Worm (Caenorhabditis elegans) whole organism, late embryonic: ENCODE results near the gene glb-5.

ENCODE experiments used
- C08G9.2 ChIP-seq: sonication (generic microtip); optimal IDR thresholded peaks from 2 replicates; lab custom pipeline; 2016; ENCODE audit warnings: mild to moderate bottlenecking, missing genetic modification characterization, moderate library complexity, missing compliant biosample characterization
- K02D7.2 ChIP-seq: sonication (generic microtip); optimal IDR thresholded peaks from 2 replicates; lab custom pipeline; 2017; ENCODE audit warnings: mild to moderate bottlenecking, missing genetic modification characterization, missing compliant biosample characterization
- ahr-1 ChIP-seq: sonication (generic microtip); optimal IDR thresholded peaks from 2 replicates; lab custom pipeline; 2016; ENCODE audit warnings: missing genetic modification characterization, missing compliant biosample characterization
- ceh-18 ChIP-seq: sonication (generic microtip); optimal IDR thresholded peaks from 2 replicates; lab custom pipeline; 2016; ENCODE audit warnings: missing genetic modification characterization, missing compliant biosample characterization
- ceh-31 ChIP-seq: sonication (generic microtip); optimal IDR thresholded peaks from 2 replicates; lab custom pipeline; 2016; ENCODE audit warnings: missing genetic modification characterization, missing compliant biosample characterization
- ceh-48 ChIP-seq: sonication (generic microtip); optimal IDR thresholded peaks from 2 replicates; lab custom pipeline; 2016; ENCODE audit warnings: missing genetic modification characterization, inconsistent platforms, missing compliant biosample characterization
- che-1 ChIP-seq: sonication (generic microtip); optimal IDR thresholded peaks from 2 replicates; lab custom pipeline; 2016; ENCODE audit warnings: mild to moderate bottlenecking, missing genetic modification characterization, missing compliant biosample characterization
- dve-1 ChIP-seq: sonication (generic microtip); optimal IDR thresholded peaks from 2 replicates; lab custom pipeline; 2017; ENCODE audit warnings: antibody characterized with exemption, mild to moderate bottlenecking, missing genetic modification characterization, missing compliant biosample characterization
- elt-2 ChIP-seq: sonication (generic microtip); optimal IDR thresholded peaks from 2 replicates; lab custom pipeline; 2016; ENCODE audit warnings: missing genetic modification reagents, missing genetic modification characterization, missing compliant biosample characterization
- elt-4 ChIP-seq: sonication (generic microtip); optimal IDR thresholded peaks from 2 replicates; lab custom pipeline; 2016; ENCODE audit warnings: missing genetic modification characterization, missing compliant biosample characterization
- eyg-1 ChIP-seq: sonication (generic microtip); optimal IDR thresholded peaks from 2 replicates; lab custom pipeline; 2016; ENCODE audit warnings: missing genotype, missing genetic modification characterization, missing compliant biosample characterization
- fax-1 ChIP-seq: sonication (generic microtip); optimal IDR thresholded peaks from 2 replicates; lab custom pipeline; 2016; ENCODE audit warnings: missing genotype, missing genetic modification characterization, missing compliant biosample characterization
- hlh-13 ChIP-seq: fragments of 200-800 bp; sonication (Bioruptor generic); optimal IDR thresholded peaks from 2 replicates; lab custom pipeline; 2018; ENCODE audit warnings: mild to moderate bottlenecking, missing genetic modification characterization, missing compliant biosample characterization
- hlh-30 ChIP-seq: sonication (generic microtip); optimal IDR thresholded peaks from 2 replicates; lab custom pipeline; 2017; ENCODE audit warnings: antibody characterized with exemption, missing genetic modification characterization, missing compliant biosample characterization; ENCODE audit not compliant: insufficient read depth
- hlh-6 ChIP-seq: sonication (generic microtip); optimal IDR thresholded peaks from 2 replicates; lab custom pipeline; 2016; ENCODE audit warnings: missing genotype, missing genetic modification characterization, missing compliant biosample characterization
- madf-2 ChIP-seq: sonication (generic microtip); optimal IDR thresholded peaks from 2 replicates; lab custom pipeline; 2017; ENCODE audit warnings: missing genetic modification characterization, missing compliant biosample characterization
- mec-3 ChIP-seq: sonication (generic microtip); optimal IDR thresholded peaks from 2 replicates; lab custom pipeline; 2016; ENCODE audit warnings: borderline replicate concordance, missing genetic modification characterization, missing compliant biosample characterization
- nfya-1 ChIP-seq: sonication (generic microtip); optimal IDR thresholded peaks from 2 replicates; lab custom pipeline; 2017; ENCODE audit warnings: missing genetic modification characterization, mild to moderate bottlenecking, missing compliant biosample characterization, antibody characterized with exemption, moderate library complexity
- nhr-11 ChIP-seq: fragments of 150-350 bp; optimal IDR thresholded peaks from 2 replicates; lab custom pipeline; 2014; ENCODE audit warnings: missing biosample characterization, missing genetic modification characterization
- odd-2 ChIP-seq: sonication (generic microtip); optimal IDR thresholded peaks from 2 replicates; lab custom pipeline; 2017; ENCODE audit warnings: antibody characterized with exemption, mild to moderate bottlenecking, missing genetic modification characterization, missing compliant biosample characterization
- pag-3 ChIP-seq: sonication (generic microtip); optimal IDR thresholded peaks from 2 replicates; lab custom pipeline; 2016; ENCODE audit warnings: missing compliant biosample characterization, missing genetic modification characterization, borderline replicate concordance
- pqm-1 ChIP-seq: sonication (generic microtip); optimal IDR thresholded peaks from 2 replicates; lab custom pipeline; 2016; ENCODE audit warnings: missing genetic modification characterization, missing compliant biosample characterization
- pros-1 ChIP-seq: fragments of 150-350 bp; optimal IDR thresholded peaks from 2 replicates; lab custom pipeline; 2014; ENCODE audit warnings: missing biosample characterization, missing genetic modification reagents, missing genetic modification characterization
- ref-2 ChIP-seq: sonication (generic microtip); optimal IDR thresholded peaks from 2 replicates; lab custom pipeline; 2016; ENCODE audit warnings: missing genetic modification characterization, missing compliant biosample characterization
- sox-2 ChIP-seq: fragments of 200-800 bp; sonication (Bioruptor generic); IDR thresholded peaks from 2 replicates; pipeline ENCODE4 v1.3.6; 2022; ENCODE audit warnings: missing genetic modification reagents, missing genetic modification characterization, missing compliant biosample characterization
- syd-9 ChIP-seq: sonication (generic microtip); optimal IDR thresholded peaks from 2 replicates; lab custom pipeline; 2016; ENCODE audit warnings: mild to moderate bottlenecking, missing genetic modification characterization, moderate library complexity, missing compliant biosample characterization
- tbx-2 ChIP-seq: sonication (generic microtip); optimal IDR thresholded peaks from 2 replicates; lab custom pipeline; 2016; ENCODE audit warnings: missing genetic modification characterization, missing compliant biosample characterization
- tbx-7 ChIP-seq: sonication (generic microtip); optimal IDR thresholded peaks from 2 replicates; lab custom pipeline; 2016; ENCODE audit warnings: missing genotype, missing genetic modification characterization, missing compliant biosample characterization
- ttx-3 ChIP-seq: sonication (generic microtip); optimal IDR thresholded peaks from 2 replicates; lab custom pipeline; 2016; ENCODE audit warnings: missing genetic modification reagents, missing genetic modification characterization, missing compliant biosample characterization
- unc-3 ChIP-seq, 2 experiments: fragments of 200-800 bp in 1 of 2; sonication (Bioruptor generic) in 1 of 2; sonication (generic microtip) in 1 of 2; conservative IDR thresholded peaks in 1 of 2; optimal IDR thresholded peaks in 1 of 2; 2 replicates each; pipeline versions ENCODE4 v1.3.6 to Lab custom; 2016 to 2022; ENCODE audit warnings: missing compliant biosample characterization in 2 of 2, missing genetic modification characterization in 2 of 2, missing genetic modification reagents in 1 of 2
- unc-42 ChIP-seq: sonication (generic microtip); optimal IDR thresholded peaks from 2 replicates; lab custom pipeline; 2016; ENCODE audit warnings: missing genotype, missing genetic modification characterization, missing compliant biosample characterization
- unc-55 ChIP-seq: sonication (generic microtip); optimal IDR thresholded peaks from 2 replicates; lab custom pipeline; 2017; ENCODE audit warnings: missing biosample characterization, missing genetic modification reagents, missing genetic modification characterization
- zip-5 ChIP-seq: sonication (generic microtip); optimal IDR thresholded peaks from 2 replicates; lab custom pipeline; 2016; ENCODE audit warnings: missing genetic modification characterization, missing compliant biosample characterization

The glb-5 gene

DNA sequence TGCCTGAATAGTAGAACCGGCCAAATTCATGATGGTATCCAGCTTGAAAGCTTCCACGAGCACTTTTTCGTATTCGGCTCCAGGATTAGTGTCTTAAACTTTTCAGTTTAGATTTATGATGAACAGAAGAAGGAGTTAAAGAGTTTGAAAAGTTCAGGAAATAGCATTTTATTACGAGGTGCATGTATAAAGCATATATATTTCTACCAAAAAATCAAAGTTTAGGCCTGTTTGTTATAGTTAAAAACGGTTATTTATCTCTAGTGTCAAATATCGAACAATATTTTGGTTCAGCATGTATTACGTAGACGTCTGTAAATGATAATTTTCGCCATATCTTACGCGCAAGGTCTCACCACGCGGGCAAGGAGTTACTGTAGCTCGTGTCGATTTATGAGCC is 22.6 kb downstream of the glb-5 start, which contains the start of gene klc-2:
klc-2 (minus strand) TSS at position 101 of the 400 bp plus-strand sequence.
- TF ChIP-seq hlh-6 (tag; lab: Kevin White, UChicago) (no peak), hlh-13 (GFP tag; lab: Kevin White, UChicago) (no peak), che-1 (tag; lab: Kevin White, UChicago) (no peak)
- TF ChIP-seq, all 69 proteins: peak for 0

DNA sequence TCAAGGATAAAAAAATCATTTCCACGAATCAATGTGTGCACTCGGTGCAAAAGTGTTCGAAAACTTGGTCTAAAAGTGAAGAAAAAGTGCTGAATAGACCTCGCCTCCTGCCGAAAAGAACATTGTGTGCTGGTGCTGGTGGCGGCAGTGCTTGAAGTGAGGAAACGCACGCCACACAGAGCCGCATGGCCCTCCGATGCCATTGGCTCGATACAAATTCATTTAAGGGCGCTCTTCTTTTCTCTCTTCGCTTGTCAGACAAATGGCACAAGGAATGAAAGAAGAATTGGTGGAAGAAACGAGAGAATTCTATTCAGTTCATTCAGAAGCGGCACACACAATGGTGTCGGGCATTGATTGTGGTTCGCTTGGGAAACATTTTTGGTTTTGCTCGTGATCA is 23.6 kb downstream of the glb-5 start:
- TF ChIP-seq nfya-1 (tag; lab: Kevin White, UChicago) (peak; percentile 35), pag-3 (tag; lab: Kevin White, UChicago) (no peak), unc-42 (tag; lab: Kevin White, UChicago) (peak; percentile 82)
- TF ChIP-seq, all 69 proteins: peak for 2

DNA sequence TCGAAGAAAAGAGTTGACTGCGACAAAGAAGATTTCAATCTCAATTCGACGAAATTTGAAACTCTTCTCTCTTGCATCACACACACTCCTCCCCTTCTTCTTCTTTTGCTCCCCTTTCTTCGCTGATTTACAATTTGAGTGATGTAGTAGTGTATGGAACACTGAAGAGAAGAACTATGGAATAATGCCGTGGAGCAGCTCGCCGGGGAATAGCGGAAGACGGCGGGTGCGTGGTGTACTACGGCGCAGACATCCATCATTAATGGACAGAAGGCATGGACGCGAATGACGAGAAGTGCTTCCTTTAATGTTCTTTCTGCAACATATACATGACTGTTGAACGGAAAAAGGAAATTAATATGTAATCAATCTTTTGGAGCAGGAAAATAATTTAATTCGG is 24.2 kb downstream of the glb-5 start:
- TF ChIP-seq pqm-1 (tag; lab: Kevin White, UChicago): no peak
- TF ChIP-seq K02D7.2 (tag; lab: Kevin White, UChicago): no peak
- TF ChIP-seq hlh-30: no peak
- TF ChIP-seq ref-2 (tag; lab: Kevin White, UChicago): no peak
- no peak for TF ChIP-seq ahr-1 (tag; lab: Kevin White, UChicago)
- TF ChIP-seq unc-3 (GFP tag; conservative IDR thresholded peaks at IDR 0.05; lab: Robert Waterston, UW): no peak
- TF ChIP-seq unc-3 (tag; optimal IDR thresholded peaks at IDR 0.05; lab: Kevin White, UChicago): no peak
- TF ChIP-seq pag-3 (tag; lab: Kevin White, UChicago): no peak
- peak; percentile 46 for TF ChIP-seq unc-55 (GFP tag; lab: Kevin White, UChicago)

DNA sequence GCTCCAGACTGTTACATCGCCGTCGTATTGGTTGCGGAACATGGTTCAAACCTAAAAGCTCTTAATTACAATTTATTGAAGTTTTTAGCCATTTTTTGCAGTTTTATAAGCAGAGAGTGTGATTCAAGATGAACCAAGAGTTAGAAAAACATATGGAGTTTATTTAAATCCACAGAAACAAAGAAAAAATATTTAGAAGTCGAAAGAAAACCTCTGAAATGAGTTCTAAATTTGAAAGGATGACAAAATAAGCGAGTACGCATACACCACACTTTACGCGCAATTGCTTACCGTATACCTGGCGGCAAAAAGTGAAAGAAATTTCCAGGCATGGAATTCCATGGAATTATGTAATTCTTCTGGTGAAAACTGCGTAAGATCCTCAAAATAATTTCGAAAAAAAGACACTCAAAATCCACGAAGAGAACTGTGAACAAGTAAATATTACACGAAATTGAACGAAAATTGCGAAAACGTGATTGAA is 25.6 kb downstream of the glb-5 start, which contains the start of gene pas-6:
pas-6 (minus strand) TSS at position 51 of the 484 bp plus-strand sequence.
- TF ChIP-seq nfya-1 (tag; lab: Kevin White, UChicago) (peak; percentile 13), eyg-1 (tag; lab: Kevin White, UChicago) (no peak), elt-4 (tag; lab: Kevin White, UChicago) (no peak), mec-3 (no peak), dve-1 (tag; lab: Kevin White, UChicago) (no peak), elt-2 (tag; lab: Kevin White, UChicago) (no peak), ceh-48 (tag; lab: Kevin White, UChicago) (no peak), ttx-3 (tag; lab: Kevin White, UChicago) (no peak), fax-1 (tag; lab: Kevin White, UChicago) (no peak)

DNA sequence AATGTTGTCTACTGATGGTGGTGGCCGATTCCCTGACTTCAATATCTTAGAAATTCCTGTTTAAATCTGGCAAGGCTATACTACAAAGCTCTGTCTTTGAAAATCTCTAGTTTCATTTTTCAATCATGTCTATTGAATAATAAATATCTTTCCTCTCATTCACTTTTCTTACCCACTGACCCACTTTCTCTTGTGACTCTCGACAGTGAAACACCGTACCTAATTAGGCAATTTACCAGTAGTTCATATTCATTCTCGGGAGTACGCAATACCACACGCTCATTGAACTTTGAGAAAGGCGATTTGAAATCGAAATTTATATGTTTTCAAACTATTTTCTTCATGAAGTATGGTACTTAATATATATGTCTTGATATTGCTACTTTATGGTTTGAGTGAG is 26.1 kb downstream of the glb-5 start, which contains the start of gene CD4.11:
CD4.11 (plus strand) TSS at position 301 of the 400 bp plus-strand sequence.
- TF ChIP-seq syd-9: no peak
- TF ChIP-seq sox-2 (GFP tag; lab: Robert Waterston, UW): no peak
- no peak for TF ChIP-seq zip-5
- no peak for TF ChIP-seq tbx-2 (tag; lab: Kevin White, UChicago)
- TF ChIP-seq dve-1 (tag; lab: Kevin White, UChicago): no peak
- no peak for TF ChIP-seq madf-2 (tag; lab: Kevin White, UChicago)
- no peak for TF ChIP-seq C08G9.2
- TF ChIP-seq pros-1 (tag; lab: Kevin White, UChicago): no peak
- TF ChIP-seq odd-2: no peak
- TF ChIP-seq ceh-18 (tag; lab: Kevin White, UChicago): no peak
- TF ChIP-seq nhr-11 (tag; lab: Kevin White, UChicago): no peak
- TF ChIP-seq tbx-7 (tag; lab: Kevin White, UChicago): no peak
- no peak for TF ChIP-seq eyg-1 (tag; lab: Kevin White, UChicago)
- TF ChIP-seq nfya-1 (tag; lab: Kevin White, UChicago): no peak
- no peak for TF ChIP-seq ceh-31 (tag; lab: Kevin White, UChicago)
